ENCODE assay signal across 5 fruit fly cellular contexts in the genomic region with DNA sequence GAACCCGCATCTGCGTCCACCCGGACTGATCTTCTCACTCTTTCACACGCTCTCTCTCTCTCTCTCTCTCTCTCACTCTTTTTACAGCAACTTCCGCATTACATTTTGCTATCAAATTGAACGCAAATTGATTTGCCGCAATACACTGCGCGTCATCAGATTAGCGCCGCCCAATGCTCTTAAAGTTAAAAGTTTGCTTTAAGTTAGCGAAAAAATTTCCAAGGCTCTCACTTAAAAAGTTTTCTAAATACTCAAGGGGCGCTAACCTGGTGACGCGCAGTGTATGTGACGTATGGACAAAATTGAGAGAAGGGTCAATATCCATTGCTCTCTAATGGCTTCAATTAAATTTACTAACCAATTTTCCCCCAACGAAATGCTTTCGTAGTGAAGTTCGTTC.
TF ChIP-seq lines count a peak whose summit lies in the region.

No protein-coding gene starts in this region.

TF ChIP-seq in whole organism, adult, 20 proteins besides CTCF, POLR2A, EP300 and RAD21 (continued from another document):
- no peak for TF ChIP-seq toe (GFP tag; optimal IDR thresholded peaks at IDR 0.05; lab: Kevin White, UChicago)
- no peak for TF ChIP-seq tj (GFP tag; optimal IDR thresholded peaks at IDR 0.05; lab: Kevin White, UChicago)

TF ChIP-seq in whole organism, embryonic, 481 proteins besides CTCF, POLR2A, EP300 and RAD21 (continued from another document and continues in another):
- no peak for TF ChIP-seq Dref (GFP tag; IDR thresholded peaks at IDR 0.05; lab: Robert Waterston, UW)
- TF ChIP-seq Gug (GFP tag; IDR thresholded peaks at IDR 0.05; lab: Robert Waterston, UW) = peak; percentile 64
- peak; percentile 83 for TF ChIP-seq CG1233 (GFP tag; optimal IDR thresholded peaks at IDR 0.05; lab: Kevin White, UChicago)
- TF ChIP-seq CG31388 (GFP tag; optimal IDR thresholded peaks at IDR 0.05; lab: Kevin White, UChicago) = peak; percentile 70
- peak; percentile 84 to 87 for TF ChIP-seq Pdp1 (GFP tag; optimal IDR thresholded peaks at IDR 0.05; lab: Kevin White, UChicago)
- peak; percentile 78 for TF ChIP-seq CG6254 (GFP tag; optimal IDR thresholded peaks at IDR 0.05; lab: Kevin White, UChicago)
- TF ChIP-seq CG30020 (tag; optimal IDR thresholded peaks at IDR 0.05; lab: Kevin White, UChicago) = peak; percentile 1
- peak; percentile 70 for TF ChIP-seq CG31224 (GFP tag; IDR thresholded peaks at IDR 0.05; lab: Robert Waterston, UW)
- peak; percentile 76 for TF ChIP-seq sim (GFP tag; IDR thresholded peaks at IDR 0.05; lab: Robert Waterston, UW)
- TF ChIP-seq da (GFP tag; optimal IDR thresholded peaks at IDR 0.05; lab: Kevin White, UChicago) = peak; percentile 74
- TF ChIP-seq dmrt99B (tag; optimal IDR thresholded peaks at IDR 0.05; lab: Kevin White, UChicago) = peak; percentile 91
- peak; percentile 83 for TF ChIP-seq Meics (GFP tag; optimal IDR thresholded peaks at IDR 0.05; lab: Kevin White, UChicago)
- TF ChIP-seq al (GFP tag; IDR thresholded peaks at IDR 0.05; lab: Robert Waterston, UW) = peak; percentile 72
- peak; percentile 84 for TF ChIP-seq CG8944 (GFP tag; optimal IDR thresholded peaks at IDR 0.05; lab: Kevin White, UChicago)
- TF ChIP-seq CG6765 (GFP tag; optimal IDR thresholded peaks at IDR 0.05; lab: Kevin White, UChicago) = peak; percentile 46
- TF ChIP-seq CG3163 (GFP tag; optimal IDR thresholded peaks at IDR 0.05; lab: Kevin White, UChicago) = peak; percentile 75
- peak; percentile 72 for TF ChIP-seq CG6683 (GFP tag; optimal IDR thresholded peaks at IDR 0.05; lab: Kevin White, UChicago)
- TF ChIP-seq ci (GFP tag; IDR thresholded peaks at IDR 0.05; lab: Robert Waterston, UW) = peak; percentile 95
- peak; percentile 80 for TF ChIP-seq Mrtf (GFP tag; IDR thresholded peaks at IDR 0.05; lab: Robert Waterston, UW)
- peak; percentile 63 for TF ChIP-seq CG17912 (GFP tag; optimal IDR thresholded peaks at IDR 0.05; lab: Kevin White, UChicago)
- TF ChIP-seq CG11696 (GFP tag; IDR thresholded peaks at IDR 0.05; lab: Robert Waterston, UW) = peak; percentile 93
- peak; percentile 70 for TF ChIP-seq scrt (GFP tag; optimal IDR thresholded peaks at IDR 0.05; lab: Kevin White, UChicago)
- TF ChIP-seq disco-r (GFP tag; optimal IDR thresholded peaks at IDR 0.05; lab: Kevin White, UChicago) = peak; percentile 59
- TF ChIP-seq HmgZ (tag; optimal IDR thresholded peaks at IDR 0.05; lab: Kevin White, UChicago) = peak; percentile 74
- TF ChIP-seq tgo (GFP tag; IDR thresholded peaks at IDR 0.05; lab: Robert Waterston, UW) = peak; percentile 83
- TF ChIP-seq chm (GFP tag; IDR thresholded peaks at IDR 0.05; lab: Robert Waterston, UW) = peak; percentile 90
- peak; percentile 68 for TF ChIP-seq CG4707 (GFP tag; optimal IDR thresholded peaks at IDR 0.05; lab: Kevin White, UChicago)
- peak; percentile 15 for TF ChIP-seq psq (GFP tag; optimal IDR thresholded peaks at IDR 0.05; lab: Kevin White, UChicago)
- TF ChIP-seq yki (optimal IDR thresholded peaks at IDR 0.05; lab: Kevin White, UChicago) = no peak
- TF ChIP-seq br (optimal IDR thresholded peaks at IDR 0.05; lab: Kevin White, UChicago) = no peak
- TF ChIP-seq ems (GFP tag; optimal IDR thresholded peaks at IDR 0.05; lab: Kevin White, UChicago) = peak; percentile 87
- peak; percentile 89 for TF ChIP-seq CG2678 (tag; optimal IDR thresholded peaks at IDR 0.05; lab: Kevin White, UChicago)

TF ChIP-seq in whole organism, prepupa, 60 proteins besides CTCF, POLR2A, EP300 and RAD21 (continued from another document and continues in another):
- TF ChIP-seq OdsH (GFP tag; optimal IDR thresholded peaks at IDR 0.05; lab: Kevin White, UChicago) = peak; percentile 71
- TF ChIP-seq Smox (GFP tag; optimal IDR thresholded peaks at IDR 0.05; lab: Kevin White, UChicago) = peak; percentile 69
- TF ChIP-seq CG16779 (tag; optimal IDR thresholded peaks at IDR 0.05; lab: Kevin White, UChicago) = peak; percentile 9
- no peak for TF ChIP-seq Hr38 (GFP tag; optimal IDR thresholded peaks at IDR 0.05; lab: Kevin White, UChicago)
- TF ChIP-seq CG3032 (tag; optimal IDR thresholded peaks at IDR 0.05; lab: Kevin White, UChicago) = peak; percentile 48
- TF ChIP-seq CG3919 (GFP tag; optimal IDR thresholded peaks at IDR 0.05; lab: Kevin White, UChicago) = peak; percentile 76
- peak; percentile 59; the same call in 2 of the 3 replicates for TF ChIP-seq eg (GFP tag; IDR thresholded peaks at IDR 0.05; lab: Robert Waterston, UW)
- no peak for TF ChIP-seq CG9139 (GFP tag; optimal IDR thresholded peaks at IDR 0.05; lab: Kevin White, UChicago)
- TF ChIP-seq CG8632 (GFP tag; optimal IDR thresholded peaks at IDR 0.05; lab: Kevin White, UChicago) = peak; percentile 56
- TF ChIP-seq Hr39 (GFP tag; optimal IDR thresholded peaks at IDR 0.05; lab: Kevin White, UChicago) = peak; percentile 81
- TF ChIP-seq CG10669 (GFP tag; optimal IDR thresholded peaks at IDR 0.05; lab: Kevin White, UChicago) = peak; percentile 70
- peak; percentile 46 for TF ChIP-seq Blimp-1 (GFP tag; optimal IDR thresholded peaks at IDR 0.05; lab: Kevin White, UChicago)
- peak; percentile 76 for TF ChIP-seq Hr4 (GFP tag; optimal IDR thresholded peaks at IDR 0.05; lab: Kevin White, UChicago)
- TF ChIP-seq dsx (GFP tag; optimal IDR thresholded peaks at IDR 0.05; lab: Kevin White, UChicago; ENCODE audit: poor library complexity, severe bottlenecking) = peak; percentile 33
- TF ChIP-seq acj6 (GFP tag; optimal IDR thresholded peaks at IDR 0.05; lab: Kevin White, UChicago) = peak; percentile 65
- peak; percentile 41 for TF ChIP-seq CG11762 (GFP tag; optimal IDR thresholded peaks at IDR 0.05; lab: Kevin White, UChicago; ENCODE audit: insufficient read depth)
- peak in 1 of 2 experiments; percentile 31 for TF ChIP-seq salr (GFP tag; optimal IDR thresholded peaks at IDR 0.05; lab: Kevin White, UChicago)
- TF ChIP-seq Lpt (GFP tag; optimal IDR thresholded peaks at IDR 0.05; lab: Kevin White, UChicago) = peak; percentile 57
- TF ChIP-seq spab (GFP tag; optimal IDR thresholded peaks at IDR 0.05; lab: Kevin White, UChicago) = peak; percentile 31
- TF ChIP-seq Ets21C (GFP tag; optimal IDR thresholded peaks at IDR 0.05; lab: Kevin White, UChicago) = peak; percentile 55
- TF ChIP-seq CG15336 (GFP tag; IDR thresholded peaks at IDR 0.05; lab: Robert Waterston, UW) = peak; percentile 61
- TF ChIP-seq CG11902 (GFP tag; optimal IDR thresholded peaks at IDR 0.05; lab: Kevin White, UChicago) = peak; percentile 44
- peak; percentile 70 for TF ChIP-seq achi (GFP tag; optimal IDR thresholded peaks at IDR 0.05; lab: Kevin White, UChicago)
- peak; percentile 66 for TF ChIP-seq Sox14 (GFP tag; optimal IDR thresholded peaks at IDR 0.05; lab: Kevin White, UChicago)
- TF ChIP-seq CG8319 (GFP tag; optimal IDR thresholded peaks at IDR 0.05; lab: Kevin White, UChicago) = peak; percentile 46
- TF ChIP-seq CG6854 (GFP tag; optimal IDR thresholded peaks at IDR 0.05; lab: Kevin White, UChicago) = peak; percentile 21
- peak; percentile 73 for TF ChIP-seq Sox102F (GFP tag; optimal IDR thresholded peaks at IDR 0.05; lab: Kevin White, UChicago)
- TF ChIP-seq CG6808 (GFP tag; optimal IDR thresholded peaks at IDR 0.05; lab: Kevin White, UChicago) = peak; percentile 40
- peak; percentile 83 for TF ChIP-seq svp (GFP tag; lab: Kevin White, UChicago)
- peak; percentile 63 for TF ChIP-seq Eip75B (GFP tag; optimal IDR thresholded peaks at IDR 0.05; lab: Kevin White, UChicago)
- TF ChIP-seq Met (GFP tag; optimal IDR thresholded peaks at IDR 0.05; lab: Kevin White, UChicago) = peak; percentile 80

TF ChIP-seq in whole organism, pupa, 21 proteins besides CTCF, POLR2A, EP300 and RAD21 (continued from another document):
- no peak for TF ChIP-seq CG10348 (GFP tag; IDR thresholded peaks at IDR 0.05; lab: Robert Waterston, UW)

TF ChIP-seq in whole organism, wandering third instar larva, 38 proteins besides CTCF, POLR2A, EP300 and RAD21 (continued from another document):
- TF ChIP-seq dmrt93B (GFP tag; optimal IDR thresholded peaks at IDR 0.05; lab: Kevin White, UChicago) = peak; percentile 31
- peak; percentile 64 for TF ChIP-seq h (GFP tag; optimal IDR thresholded peaks at IDR 0.05; lab: Kevin White, UChicago)
- TF ChIP-seq Rel (GFP tag; optimal IDR thresholded peaks at IDR 0.05; lab: Kevin White, UChicago) = no peak
- no peak for TF ChIP-seq Rel (tag; optimal IDR thresholded peaks at IDR 0.05; lab: Kevin White, UChicago)
- no peak for TF ChIP-seq Vsx2 (GFP tag; optimal IDR thresholded peaks at IDR 0.05; lab: Kevin White, UChicago; ENCODE audit: partially characterized antibody)
- no peak for TF ChIP-seq Hr78 (GFP tag; optimal IDR thresholded peaks at IDR 0.05; lab: Kevin White, UChicago)
- peak; percentile 63 for TF ChIP-seq fru (GFP tag; optimal IDR thresholded peaks at IDR 0.05; lab: Kevin White, UChicago)
- peak; percentile 3 for TF ChIP-seq OdsH (GFP tag; optimal IDR thresholded peaks at IDR 0.05; lab: Kevin White, UChicago)
